Worm (Caenorhabditis elegans) whole organism, L4 larva: ENCODE results near the gene Y47D3A.34.
A peak's percentile ranks its signal among the peaks of the same experiment; 100 is the strongest.

ENCODE experiments used
- F26F4.8 ChIP-seq: fragments of 200-800 bp; sonication (Bioruptor generic); conservative IDR thresholded peaks from 2 replicates; pipeline ENCODE4 v1.3.6; 2022; ENCODE audit warnings: missing genetic modification characterization, missing compliant biosample characterization
- aly-2 ChIP-seq: sonication (generic microtip); optimal IDR thresholded peaks from 2 replicates; lab custom pipeline; 2018; ENCODE audit warnings: missing biosample characterization, missing genetic modification characterization
- ceh-32 ChIP-seq: sonication (generic microtip); optimal IDR thresholded peaks from 2 replicates; lab custom pipeline; 2016; ENCODE audit warnings: mild to moderate bottlenecking, missing genetic modification characterization, missing compliant biosample characterization; ENCODE audit not compliant: poor library complexity
- daf-19 ChIP-seq: fragments of 200-800 bp; sonication (Bioruptor generic); conservative IDR thresholded peaks from 2 replicates; pipeline ENCODE4 v1.3.6; 2022; ENCODE audit warnings: missing genetic modification characterization, missing compliant biosample characterization
- duxl-1 ChIP-seq: sonication (generic microtip); optimal IDR thresholded peaks from 2 replicates; lab custom pipeline; 2016; ENCODE audit warnings: mild to moderate bottlenecking, missing genetic modification characterization, moderate library complexity, missing compliant biosample characterization; ENCODE audit not compliant: poor library complexity
- lim-7 ChIP-seq: fragments of 200-800 bp; sonication (Bioruptor generic); IDR thresholded peaks from 2 replicates; pipeline ENCODE4 v1.3.6; 2022; ENCODE audit warnings: missing genetic modification characterization, missing compliant biosample characterization
- lin-39 ChIP-seq: fragments of 150-350 bp; optimal IDR thresholded peaks from 2 replicates; lab custom pipeline; 2014; ENCODE audit warnings: missing biosample characterization, missing genetic modification reagents, missing genetic modification characterization
- nhr-10 ChIP-seq: fragments of 150-350 bp; optimal IDR thresholded peaks from 2 replicates; lab custom pipeline; 2014; ENCODE audit warnings: missing biosample characterization, missing genetic modification characterization
- nhr-237 ChIP-seq: sonication (generic microtip); optimal IDR thresholded peaks from 2 replicates; lab custom pipeline; 2017; ENCODE audit warnings: missing biosample characterization, missing genetic modification characterization
- pqm-1 ChIP-seq: sonication (generic microtip); optimal IDR thresholded peaks from 2 replicates; lab custom pipeline; 2017; ENCODE audit warnings: missing biosample characterization, missing genetic modification characterization
- rbr-2 ChIP-seq: sonication (generic microtip); optimal IDR thresholded peaks from 2 replicates; lab custom pipeline; 2016; ENCODE audit warnings: missing genotype, missing genetic modification characterization, missing compliant biosample characterization
- unc-130 ChIP-seq: sonication (generic microtip); optimal IDR thresholded peaks from 2 replicates; lab custom pipeline; 2016; ENCODE audit warnings: missing genetic modification reagents, missing genetic modification characterization, missing compliant biosample characterization
- zag-1 ChIP-seq: fragments of 150-350 bp; optimal IDR thresholded peaks from 2 replicates; lab custom pipeline; 2014; ENCODE audit warnings: missing biosample characterization, missing genetic modification characterization
- ztf-11 ChIP-seq: fragments of 150-350 bp; optimal IDR thresholded peaks from 2 replicates; lab custom pipeline; 2014; ENCODE audit warnings: missing biosample characterization, missing genetic modification characterization

DNA sequence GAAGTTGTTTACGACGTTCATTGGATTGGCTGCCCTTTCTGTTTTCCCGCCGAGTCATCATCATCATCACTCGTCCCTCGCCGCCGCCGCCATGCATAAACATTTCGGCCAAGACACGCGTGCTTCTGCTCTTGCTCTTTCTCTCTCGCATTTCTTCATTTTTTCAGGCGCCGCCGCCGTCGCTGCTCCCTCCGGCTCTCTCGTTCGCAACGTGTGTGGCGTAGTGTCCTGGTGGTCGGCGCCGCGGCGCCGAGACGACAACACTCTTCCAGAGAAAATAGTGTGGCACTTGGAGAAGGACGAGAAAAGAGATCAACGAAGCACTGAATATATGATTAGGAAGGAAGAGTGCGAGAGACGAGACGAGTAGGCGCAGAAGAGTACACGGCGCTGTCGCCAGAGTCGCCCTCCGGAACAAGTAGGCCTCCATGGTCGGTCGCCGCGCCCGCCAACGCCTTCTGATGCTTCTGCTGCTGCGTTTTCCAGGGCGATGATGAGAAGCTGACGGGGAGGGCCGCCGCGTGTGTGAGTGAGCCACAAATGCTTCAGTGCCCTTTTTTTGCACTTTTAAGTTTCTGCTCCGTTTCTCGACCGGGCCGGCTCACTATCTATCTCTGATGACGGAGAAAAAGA is 49.1 kb downstream of the Y47D3A.34 start:
- TF ChIP-seq F26F4.8 (GFP tag; lab: Robert Waterston, UW) (no peak), lin-39 (no peak), aly-2 (tag; lab: Kevin White, UChicago) (no peak), zag-1 (tag; lab: Kevin White, UChicago) (no peak), ztf-11 (tag; lab: Kevin White, UChicago) (no peak), duxl-1 (no peak), nhr-10 (no peak), pqm-1 (peak; percentile 30), lim-7 (GFP tag; lab: Robert Waterston, UW) (no peak), unc-130 (GFP tag; lab: Kevin White, UChicago) (no peak), nhr-237 (no peak), ceh-32 (tag; lab: Kevin White, UChicago) (no peak), rbr-2 (peak; percentile 76), daf-19 (GFP tag; lab: Robert Waterston, UW) (no peak)
